Worm (Caenorhabditis elegans) whole organism, L4/young adult: ENCODE measurements around the gene adal-1.

ENCODE experiments used
- W03F9.2 ChIP-seq: fragments of 150-350 bp; optimal IDR thresholded peaks from 2 replicates; lab custom pipeline; 2014; ENCODE audit warnings: missing biosample characterization, missing genetic modification characterization
- dao-5 ChIP-seq: sonication (generic microtip); optimal IDR thresholded peaks from 2 replicates; lab custom pipeline; 2016; ENCODE audit warnings: missing genotype, missing genetic modification characterization, moderate library complexity, missing compliant biosample characterization

- no peak for TF ChIP-seq W03F9.2
- no peak for TF ChIP-seq dao-5 (tag; lab: Kevin White, UChicago)
These were observed 24.3 kb upstream of the adal-1 start, which contains the start of gene B0252.11 for ce11 chrII:6917710-6918109.
